Worm (Caenorhabditis elegans) whole organism, young adult: Measurements from ENCODE around the gene nape-2.

ENCODE experiments used
- Y53G8AR.9 ChIP-seq: fragments of 200-800 bp; sonication (Bioruptor generic); conservative IDR thresholded peaks from 2 replicates; pipeline ENCODE4 v1.3.6; 2022; ENCODE audit warnings: missing genetic modification reagents, missing genetic modification characterization, missing compliant biosample characterization
- ama-1 ChIP-seq, 3 experiments: fragments of 150-350 bp in 1 of 3; sonication (generic microtip) in 2 of 3; optimal IDR thresholded peaks; 2 replicates each; lab custom pipeline; 2014 to 2018; ENCODE audit warnings: missing biosample characterization in 2 of 3, missing genetic modification characterization in 2 of 3, missing genetic modification reagents in 2 of 3
- ccch-3 ChIP-seq: fragments of 200-800 bp; sonication (Bioruptor generic); optimal IDR thresholded peaks from 2 replicates; lab custom pipeline; 2018; ENCODE audit warnings: mild to moderate bottlenecking, missing genetic modification characterization, missing compliant biosample characterization
- ceh-40 ChIP-seq: fragments of 200-800 bp; sonication (Bioruptor generic); IDR thresholded peaks from 2 replicates; pipeline ENCODE4 v1.3.6; 2022; ENCODE audit warnings: missing genetic modification characterization, missing compliant biosample characterization
- chd-7 ChIP-seq: sonication (generic microtip); optimal IDR thresholded peaks from 2 replicates; lab custom pipeline; 2016; ENCODE audit warnings: mild to moderate bottlenecking, missing genetic modification characterization, moderate library complexity, missing compliant biosample characterization
- ets-4 ChIP-seq: fragments of 200-800 bp; sonication (Bioruptor generic); optimal IDR thresholded peaks from 2 replicates; lab custom pipeline; 2018; ENCODE audit warnings: mild to moderate bottlenecking, missing genetic modification characterization, missing compliant biosample characterization
- nhr-80 ChIP-seq: sonication (generic microtip); optimal IDR thresholded peaks from 2 replicates; lab custom pipeline; 2016; ENCODE audit warnings: missing genetic modification characterization, missing compliant biosample characterization
- rpc-1 ChIP-seq, 2 experiments: fragments of 150-350 bp in 1 of 2; sonication (generic microtip) in 1 of 2; optimal IDR thresholded peaks; 2 replicates each; lab custom pipeline; 2014 to 2018; ENCODE audit warnings: missing biosample characterization in 1 of 2, missing genetic modification characterization in 1 of 2, missing genetic modification reagents in 1 of 2, missing genotype in 1 of 2
- snpc-1.3 ChIP-seq: sonication (generic microtip); optimal IDR thresholded peaks from 2 replicates; lab custom pipeline; 2017; ENCODE audit warnings: missing genetic modification characterization, mild to moderate bottlenecking, missing compliant biosample characterization, antibody characterized with exemption, moderate library complexity, missing genotype, missing genetic modification reagents; ENCODE audit not compliant: insufficient read depth
- snpc-4 ChIP-seq, 5 experiments: fragments of 150-350 bp in 1 of 5; sonication (generic microtip) in 4 of 5; optimal IDR thresholded peaks; 2 replicates each; lab custom pipeline; 2014 to 2018; ENCODE audit warnings: missing genetic modification characterization in 5 of 5, missing biosample characterization in 3 of 5, antibody characterized with exemption in 2 of 5, mild to moderate bottlenecking in 2 of 5, missing compliant biosample characterization in 2 of 5, missing genotype in 2 of 5, moderate library complexity in 2 of 5, missing genetic modification reagents in 1 of 5
- ztf-28 ChIP-seq: fragments of 200-800 bp; sonication (Bioruptor generic); IDR thresholded peaks from 2 replicates; pipeline ENCODE4 v1.3.6; 2022; ENCODE audit warnings: missing genetic modification reagents, missing genetic modification characterization, missing compliant biosample characterization

DNA sequence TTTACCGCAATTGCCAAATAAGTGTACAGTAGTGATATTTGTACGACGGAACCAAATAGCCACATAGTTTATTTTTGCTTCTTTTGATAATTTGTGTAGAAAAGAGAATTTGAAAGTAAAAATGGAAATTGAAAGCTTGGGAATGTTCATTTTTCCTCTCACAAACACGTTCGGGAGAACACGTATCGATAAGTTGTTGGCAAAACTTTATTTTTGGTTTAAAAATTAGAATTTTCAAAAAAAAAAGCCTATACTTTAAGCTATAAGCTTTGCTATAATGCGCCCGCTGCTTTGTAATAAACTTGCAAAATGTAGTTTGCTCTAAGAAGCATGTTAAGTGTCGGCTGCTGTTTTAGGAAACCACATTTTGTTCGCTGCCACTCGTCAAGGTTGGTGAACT, 16.6 kb upstream of the nape-2 start, which contains the start of gene Y37E11AR.7:
- TF ChIP-seq snpc-4 (GFP tag; optimal IDR thresholded peaks at IDR 0.05; lab: Kevin White, UChicago) (no peak), snpc-4 (tag; optimal IDR thresholded peaks at IDR 0.05; lab: Kevin White, UChicago) (no peak), snpc-1.3 (tag; lab: Kevin White, UChicago) (no peak), ama-1 (optimal IDR thresholded peaks at IDR 0.05; lab: Kevin White, UChicago) (no peak), ama-1 (GFP tag; optimal IDR thresholded peaks at IDR 0.05; lab: Kevin White, UChicago) (no peak), nhr-80 (tag; lab: Kevin White, UChicago) (no peak), rpc-1 (optimal IDR thresholded peaks at IDR 0.05; lab: Kevin White, UChicago) (no peak), rpc-1 (tag; optimal IDR thresholded peaks at IDR 0.05; lab: Kevin White, UChicago) (no peak), ets-4 (GFP tag; lab: Kevin White, UChicago) (no peak), ccch-3 (GFP tag; lab: Kevin White, UChicago) (no peak), ztf-28 (GFP tag; lab: Robert Waterston, UW) (no peak), chd-7 (tag; lab: Kevin White, UChicago) (no peak), ceh-40 (GFP tag; lab: Robert Waterston, UW) (no peak), Y53G8AR.9 (no peak)
